Fruit fly (Drosophila melanogaster): ENCODE data around the gene CG3407.

CG3407 gene

DNA sequence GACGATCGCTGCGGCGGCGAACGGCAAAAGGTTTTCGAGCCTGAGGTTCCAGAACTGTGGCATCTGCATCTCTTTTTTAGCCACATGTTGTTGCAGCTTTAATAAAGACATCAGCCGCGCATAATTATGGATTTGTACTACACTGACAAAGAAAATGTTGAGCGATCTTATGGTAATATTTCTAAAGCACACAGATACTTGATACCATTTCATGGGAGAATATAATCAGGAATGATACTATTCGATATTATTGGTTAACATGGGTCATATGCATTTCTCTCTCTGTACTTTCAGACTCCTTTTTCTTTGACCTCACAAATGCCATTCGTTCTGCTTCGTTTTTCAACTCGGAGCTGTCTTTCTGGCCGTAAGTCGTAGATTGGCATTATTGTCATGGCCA, 38.9 kb upstream of the CG3407 start (continued):
- TF ChIP-seq CG3847 (GFP tag; IDR thresholded peaks at IDR 0.05) (no peak), hkb (optimal IDR thresholded peaks at IDR 0.05) (no peak), hkb (GFP tag; IDR thresholded peaks at IDR 0.05) (no peak), kay (GFP tag; optimal IDR thresholded peaks at IDR 0.05) (no peak), CG14441 (GFP tag; IDR thresholded peaks at IDR 0.05) (no peak), Dref (GFP tag; IDR thresholded peaks at IDR 0.05) (no peak), Poxn (GFP tag; IDR thresholded peaks at IDR 0.05) (no peak), inv (GFP tag; IDR thresholded peaks at IDR 0.05; ENCODE audit: partially characterized antibody) (no peak), HLHmδ (GFP tag; optimal IDR thresholded peaks at IDR 0.05) (no peak), Ada2b (GFP tag; IDR thresholded peaks at IDR 0.05) (peak; percentile 33; the same call in 1 of the 2 replicates), CG2875 (GFP tag; optimal IDR thresholded peaks at IDR 0.05) (peak; percentile 38), NC2β (GFP tag; optimal IDR thresholded peaks at IDR 0.05) (peak; percentile 25), gcm2 (GFP tag; optimal IDR thresholded peaks at IDR 0.05) (no peak), cg (GFP tag; optimal IDR thresholded peaks at IDR 0.05) (no peak), CG12071 (GFP tag; optimal IDR thresholded peaks at IDR 0.05) (no peak), Vsx1 (GFP tag; optimal IDR thresholded peaks at IDR 0.05) (no peak), dati (GFP tag; IDR thresholded peaks at IDR 0.05) (no peak), CG10431 (GFP tag; optimal IDR thresholded peaks at IDR 0.05) (peak; percentile 16), CG7963 (GFP tag; IDR thresholded peaks at IDR 0.05; ENCODE audit: partially characterized antibody) (no peak), CG3163 (GFP tag; optimal IDR thresholded peaks at IDR 0.05) (no peak), peb (GFP tag; IDR thresholded peaks at IDR 0.05) (no peak), CG32767 (GFP tag; IDR thresholded peaks at IDR 0.05) (no peak), NK7.1 (GFP tag; optimal IDR thresholded peaks at IDR 0.05) (no peak), CG17612 (GFP tag; IDR thresholded peaks at IDR 0.05) (no peak), rib (GFP tag; IDR thresholded peaks at IDR 0.05) (no peak), knrl (GFP tag; IDR thresholded peaks at IDR 0.05; ENCODE audit: partially characterized antibody) (no peak), CHES-1-like (GFP tag; optimal IDR thresholded peaks at IDR 0.05) (no peak), CG6813 (GFP tag; optimal IDR thresholded peaks at IDR 0.05) (no peak), dimm (GFP tag; IDR thresholded peaks at IDR 0.05) (no peak), Dp (GFP tag; optimal IDR thresholded peaks at IDR 0.05) (no peak), CG10543 (GFP tag; optimal IDR thresholded peaks at IDR 0.05) (no peak), sens (GFP tag) (peak; percentile 90), trh (GFP tag; optimal IDR thresholded peaks at IDR 0.05) (no peak), CG2199 (GFP tag; IDR thresholded peaks at IDR 0.05) (no peak), Dad (GFP tag; optimal IDR thresholded peaks at IDR 0.05) (no peak), bbx (GFP tag; IDR thresholded peaks at IDR 0.05; ENCODE audit: partially characterized antibody) (no peak), CG9609 (GFP tag; optimal IDR thresholded peaks at IDR 0.05) (no peak), CG7372 (GFP tag; IDR thresholded peaks at IDR 0.05) (no peak), jing (GFP tag; optimal IDR thresholded peaks at IDR 0.05) (peak; percentile 20), fd96Cb (tag; optimal IDR thresholded peaks at IDR 0.05) (peak; percentile 60), CG1792 (GFP tag; optimal IDR thresholded peaks at IDR 0.05) (no peak), CG33213 (GFP tag; optimal IDR thresholded peaks at IDR 0.05) (no peak), Rx (GFP tag; IDR thresholded peaks at IDR 0.05) (0 out of 2 replicates have a peak, but pooled peaks have one; percentile 22), CG15514 (GFP tag; optimal IDR thresholded peaks at IDR 0.05) (no peak), CG4328 (GFP tag; optimal IDR thresholded peaks at IDR 0.05) (no peak), ERR (GFP tag; optimal IDR thresholded peaks at IDR 0.05) (no peak), CG13424 (tag; optimal IDR thresholded peaks at IDR 0.05) (peak; percentile 51), Ravus (GFP tag; IDR thresholded peaks at IDR 0.05) (no peak), CG3838 (GFP tag; optimal IDR thresholded peaks at IDR 0.05) (no peak), sr (GFP tag; IDR thresholded peaks at IDR 0.05) (no peak), ash1 (GFP tag; optimal IDR thresholded peaks at IDR 0.05) (no peak), Neu2 (GFP tag; optimal IDR thresholded peaks at IDR 0.05; ENCODE audit: borderline replicate concordance) (no peak)

Measured in whole organism, embryonic.